Fruit fly (Drosophila melanogaster) Kc167 (cell line): Measurements from ENCODE around the gene CG14391.

ENCODE experiments used
- Myc ChIP-seq: fragments of >200 bp; optimal IDR thresholded peaks from 2 replicates; lab custom pipeline; 2017; ENCODE audit warnings: missing external identifiers
- Sin3A ChIP-seq: fragments of >200 bp; optimal IDR thresholded peaks from 2 replicates; lab custom pipeline; 2018; ENCODE audit warnings: missing external identifiers
- h ChIP-seq: fragments of >200 bp; optimal IDR thresholded peaks from 3 replicates; lab custom pipeline; 2018; ENCODE audit warnings: missing external identifiers
- insv ChIP-seq: fragments of >200 bp; optimal IDR thresholded peaks from 3 replicates; lab custom pipeline; 2018; ENCODE audit warnings: missing external identifiers
- psq ChIP-seq: fragments of >200 bp; optimal IDR thresholded peaks from 2 replicates; lab custom pipeline; 2017; ENCODE audit warnings: missing external identifiers
- ttk ChIP-seq: sonication (Bioruptor generic); optimal IDR thresholded peaks from 2 replicates; lab custom pipeline; 2017; ENCODE audit warnings: missing external identifiers

CG14391 gene

dm6 chr3R:12694742-12695141 lies at the start of gene CG14391, which contains the start of gene NijC:
CG14391 (minus strand) TSS chr3R:12694842.
NijC (plus strand) TSS chr3R:12695129.
- no peak for TF ChIP-seq insv (lab: Kevin White, UChicago)
- no peak for TF ChIP-seq Sin3A (lab: Kevin White, UChicago)
- no peak for TF ChIP-seq Myc (lab: Kevin White, UChicago)
- no peak for TF ChIP-seq ttk

- no peak for TF ChIP-seq psq (lab: Kevin White, UChicago)
- no peak for TF ChIP-seq h
- TF ChIP-seq ttk = no peak
- TF ChIP-seq Myc (lab: Kevin White, UChicago) = no peak
- no peak for TF ChIP-seq Sin3A (lab: Kevin White, UChicago)
- no peak for TF ChIP-seq insv (lab: Kevin White, UChicago)
Observed at dm6 chr3R:12743580-12743979, 48.9 kb upstream of the CG14391 start, which contains the start of gene Ugt37A3. Ugt37A3 (minus strand) TSS chr3R:12743680.

dm6 chr3R:12739247-12739646 lies 44.6 kb upstream of the CG14391 start, which contains the start of gene Ugt37A2:
Ugt37A2 (plus strand) TSS chr3R:12739642.
- TF ChIP-seq ttk = no peak
- TF ChIP-seq Myc (lab: Kevin White, UChicago) = no peak
- no peak for TF ChIP-seq psq (lab: Kevin White, UChicago)
- no peak for TF ChIP-seq Sin3A (lab: Kevin White, UChicago)
- TF ChIP-seq insv (lab: Kevin White, UChicago) = no peak
- TF ChIP-seq h = no peak

- TF ChIP-seq Myc (lab: Kevin White, UChicago) = no peak
- TF ChIP-seq ttk = no peak
Observed at dm6 chr3R:12727944-12728649, 33.5 kb upstream of the CG14391 start.

dm6 chr3R:12723759-12724158 lies 29.1 kb upstream of the CG14391 start:
- TF ChIP-seq ttk (no peak), psq (lab: Kevin White, UChicago) (no peak), h (no peak), Sin3A (lab: Kevin White, UChicago) (no peak), insv (lab: Kevin White, UChicago) (no peak), Myc (lab: Kevin White, UChicago) (no peak)

- no peak for TF ChIP-seq h
- TF ChIP-seq ttk = no peak
- TF ChIP-seq psq (lab: Kevin White, UChicago) = no peak
- TF ChIP-seq insv (lab: Kevin White, UChicago) = no peak
- no peak for TF ChIP-seq Sin3A (lab: Kevin White, UChicago)
Observed at dm6 chr3R:12722392-12722914, 27.8 kb upstream of the CG14391 start, which contains the start of gene Men. Men (minus strand) TSS chr3R:12722442.

dm6 chr3R:12720344-12721200 lies 25.9 kb upstream of the CG14391 start:
- TF ChIP-seq Myc (lab: Kevin White, UChicago) = no peak
- no peak for TF ChIP-seq insv (lab: Kevin White, UChicago)
- no peak for TF ChIP-seq ttk
- no peak for TF ChIP-seq psq (lab: Kevin White, UChicago)

dm6 chr3R:12719627-12720343 lies 25.1 kb upstream of the CG14391 start:
- no peak for TF ChIP-seq h
- no peak for TF ChIP-seq Sin3A (lab: Kevin White, UChicago)
- TF ChIP-seq insv (lab: Kevin White, UChicago) = no peak
- no peak for TF ChIP-seq psq (lab: Kevin White, UChicago)
- TF ChIP-seq ttk = no peak
- TF ChIP-seq Myc (lab: Kevin White, UChicago) = no peak

dm6 chr3R:12718536-12719033 lies 23.9 kb upstream of the CG14391 start:
- TF ChIP-seq psq (lab: Kevin White, UChicago) = no peak
- no peak for TF ChIP-seq insv (lab: Kevin White, UChicago)
- TF ChIP-seq Sin3A (lab: Kevin White, UChicago) = no peak
- TF ChIP-seq h = no peak
- TF ChIP-seq ttk = no peak

- TF ChIP-seq psq (lab: Kevin White, UChicago) (no peak), ttk (no peak), Myc (lab: Kevin White, UChicago) (no peak), insv (lab: Kevin White, UChicago) (no peak), Sin3A (lab: Kevin White, UChicago) (no peak), h (no peak)
Observed at dm6 chr3R:12717588-12718535, 23.2 kb upstream of the CG14391 start.
